Fruit fly (Drosophila melanogaster) whole organism, prepupa: ENCODE results near the gene CG33110.

Experiments
- Blimp-1 ChIP-seq: fragments of 200-800 bp; sonication (Bioruptor generic); optimal IDR thresholded peaks from 3 replicates; lab custom pipeline; 2017; ENCODE audit warnings: missing biosample characterization, missing genetic modification characterization, mild to moderate bottlenecking, moderate library complexity, missing genetic modification reagents
- CG11294 ChIP-seq: fragments of 200-800 bp; sonication (Bioruptor generic); IDR thresholded peaks from 2 replicates; pipeline ENCODE4 v1.3.6; 2022; ENCODE audit warnings: missing biosample characterization, missing genetic modification characterization
- CG11762 ChIP-seq: fragments of 200-800 bp; sonication (Bioruptor generic); optimal IDR thresholded peaks from 3 replicates; lab custom pipeline; 2016; ENCODE audit warnings: missing biosample characterization, missing genetic modification characterization; ENCODE audit not compliant: insufficient read depth
- CG15336 ChIP-seq: fragments of 200-800 bp; sonication (Bioruptor generic); IDR thresholded peaks from 2 replicates; pipeline ENCODE4 v1.3.6; 2022; ENCODE audit warnings: missing biosample characterization, missing genetic modification characterization
- CG16779 ChIP-seq: fragments of 200-800 bp; sonication (Bioruptor generic); optimal IDR thresholded peaks from 3 replicates; lab custom pipeline; 2017; ENCODE audit warnings: missing biosample characterization, mild to moderate bottlenecking, missing genetic modification characterization
- CG3032 ChIP-seq: fragments of 200-800 bp; optimal IDR thresholded peaks from 2 replicates; lab custom pipeline; 2019; ENCODE audit warnings: missing biosample characterization, mild to moderate bottlenecking, missing genetic modification characterization, moderate library complexity
- CG32006 ChIP-seq: fragments of 200-800 bp; sonication (Bioruptor generic); optimal IDR thresholded peaks from 3 replicates; lab custom pipeline; 2017; ENCODE audit warnings: missing biosample characterization, mild to moderate bottlenecking, missing genetic modification characterization
- CG34406 ChIP-seq: fragments of 200-800 bp; sonication (Bioruptor generic); optimal IDR thresholded peaks from 3 replicates; lab custom pipeline; 2016; ENCODE audit warnings: missing biosample characterization, missing genetic modification characterization
- CG4318 ChIP-seq: fragments of 200-800 bp; sonication (Bioruptor generic); optimal IDR thresholded peaks from 3 replicates; lab custom pipeline; 2017; ENCODE audit warnings: missing biosample characterization, mild to moderate bottlenecking, missing genetic modification characterization
- CG6163 ChIP-seq: fragments of 200-800 bp; sonication (Bioruptor generic); IDR thresholded peaks from 3 replicates; pipeline ENCODE4 v1.3.6; 2022; ENCODE audit warnings: missing biosample characterization, missing genetic modification characterization
- CG6792 ChIP-seq: fragments of 200-800 bp; sonication (Bioruptor generic); optimal IDR thresholded peaks from 3 replicates; lab custom pipeline; 2016; ENCODE audit warnings: missing biosample characterization, missing genetic modification characterization
- CG6808 ChIP-seq: fragments of 200-800 bp; sonication (Bioruptor generic); optimal IDR thresholded peaks from 3 replicates; lab custom pipeline; 2017; ENCODE audit warnings: missing biosample characterization, missing genetic modification characterization, mild to moderate bottlenecking, moderate library complexity, missing genetic modification reagents
- CG7368 ChIP-seq: fragments of 200-800 bp; sonication (Bioruptor generic); optimal IDR thresholded peaks from 3 replicates; lab custom pipeline; 2016; ENCODE audit warnings: missing biosample characterization, missing genetic modification characterization
- CG8119 ChIP-seq: fragments of 200-800 bp; sonication (Bioruptor generic); IDR thresholded peaks from 3 replicates; pipeline ENCODE4 v1.3.6; 2022; ENCODE audit warnings: missing biosample characterization, missing genetic modification characterization
- CG8319 ChIP-seq: fragments of 200-800 bp; sonication (Bioruptor generic); optimal IDR thresholded peaks from 3 replicates; lab custom pipeline; 2016; ENCODE audit warnings: missing biosample characterization, missing genetic modification characterization
- CG9139 ChIP-seq: fragments of 200-800 bp; sonication (Bioruptor generic); optimal IDR thresholded peaks from 3 replicates; lab custom pipeline; 2017; ENCODE audit warnings: missing biosample characterization, mild to moderate bottlenecking, missing genetic modification characterization
- Eip75B ChIP-seq: fragments of 200-800 bp; sonication (Bioruptor generic); optimal IDR thresholded peaks from 3 replicates; lab custom pipeline; 2016; ENCODE audit warnings: missing biosample characterization, missing genetic modification characterization
- Eip78C ChIP-seq: fragments of 200-800 bp; sonication (Bioruptor generic); peaks from one replicate; lab custom pipeline; 2016; ENCODE audit warnings: missing biosample characterization, missing genetic modification characterization
- Eip93F ChIP-seq: fragments of 200-800 bp; sonication (Bioruptor generic); optimal IDR thresholded peaks from 2 replicates; lab custom pipeline; 2016; ENCODE audit warnings: missing biosample characterization, mild to moderate bottlenecking, missing genetic modification characterization
- Ets21C ChIP-seq: fragments of 200-800 bp; sonication (Bioruptor generic); optimal IDR thresholded peaks from 3 replicates; lab custom pipeline; 2016; ENCODE audit warnings: missing biosample characterization, missing genetic modification characterization
- Ets96B ChIP-seq: fragments of 200-800 bp; optimal IDR thresholded peaks from 2 replicates; lab custom pipeline; 2019; ENCODE audit warnings: missing biosample characterization, mild to moderate bottlenecking, missing genetic modification characterization, moderate library complexity
- Hr38 ChIP-seq: sonication (Bioruptor generic); optimal IDR thresholded peaks from 2 replicates; lab custom pipeline; 2016; ENCODE audit warnings: missing biosample characterization, missing genetic modification characterization
- Hr39 ChIP-seq: fragments of 200-800 bp; sonication (Bioruptor generic); optimal IDR thresholded peaks from 2 replicates; lab custom pipeline; 2016; ENCODE audit warnings: missing biosample characterization, missing genetic modification characterization
- Hr4 ChIP-seq: fragments of 200-800 bp; sonication (Bioruptor generic); optimal IDR thresholded peaks from 3 replicates; lab custom pipeline; 2016; ENCODE audit warnings: missing biosample characterization, missing genetic modification characterization
- Smox ChIP-seq: fragments of 200-800 bp; sonication (Bioruptor generic); optimal IDR thresholded peaks from 3 replicates; lab custom pipeline; 2016; ENCODE audit warnings: missing biosample characterization, missing genetic modification characterization
- Sox102F ChIP-seq: fragments of 200-800 bp; sonication (Bioruptor generic); optimal IDR thresholded peaks from 2 replicates; lab custom pipeline; 2016; ENCODE audit warnings: missing biosample characterization, mild to moderate bottlenecking, missing genetic modification characterization
- Sox14 ChIP-seq: fragments of 200-800 bp; sonication (Bioruptor generic); optimal IDR thresholded peaks from 3 replicates; lab custom pipeline; 2016; ENCODE audit warnings: missing biosample characterization, missing genetic modification characterization
- acj6 ChIP-seq: fragments of 200-800 bp; sonication (Bioruptor generic); optimal IDR thresholded peaks from 3 replicates; lab custom pipeline; 2016; ENCODE audit warnings: missing biosample characterization, missing genetic modification characterization
- dsx ChIP-seq: fragments of 200-800 bp; optimal IDR thresholded peaks from 3 replicates; lab custom pipeline; 2019; ENCODE audit warnings: missing biosample characterization, mild to moderate bottlenecking, missing genetic modification characterization, moderate library complexity; ENCODE audit not compliant: poor library complexity, severe bottlenecking
- fkh ChIP-seq: fragments of 200-800 bp; sonication (Bioruptor generic); optimal IDR thresholded peaks from 3 replicates; lab custom pipeline; 2017; ENCODE audit warnings: missing biosample characterization, mild to moderate bottlenecking, missing genetic modification characterization, moderate library complexity
- lz ChIP-seq: fragments of 200-800 bp; sonication (Bioruptor generic); optimal IDR thresholded peaks from 3 replicates; lab custom pipeline; 2016; ENCODE audit warnings: missing biosample characterization, missing genetic modification characterization
- net ChIP-seq: fragments of 200-800 bp; sonication (Bioruptor generic); optimal IDR thresholded peaks from 3 replicates; lab custom pipeline; 2016; ENCODE audit warnings: missing biosample characterization, missing genetic modification characterization
- salr ChIP-seq, 2 experiments: fragments of 200-800 bp; sonication (Bioruptor generic); optimal IDR thresholded peaks; 3 replicates each; lab custom pipeline; 2016 to 2018; ENCODE audit warnings: missing biosample characterization in 2 of 2, missing genetic modification characterization in 2 of 2, mild to moderate bottlenecking in 1 of 2
- spab ChIP-seq: fragments of 200-800 bp; sonication (Bioruptor generic); optimal IDR thresholded peaks from 2 replicates; lab custom pipeline; 2017; ENCODE audit warnings: missing biosample characterization, mild to moderate bottlenecking, missing genetic modification characterization, missing genetic modification reagents
- ss ChIP-seq, 2 experiments: fragments of 200-800 bp; sonication (Bioruptor generic); optimal IDR thresholded peaks; 2 replicates in 1 of 2; 3 replicates in 1 of 2; lab custom pipeline; 2017 to 2018; ENCODE audit warnings: mild to moderate bottlenecking in 2 of 2, missing biosample characterization in 2 of 2, missing genetic modification characterization in 2 of 2, moderate library complexity in 1 of 2
- svp ChIP-seq: fragments of 200-800 bp; sonication (Bioruptor generic); peaks from one replicate; lab custom pipeline; 2016; ENCODE audit warnings: missing biosample characterization, missing genetic modification characterization
- topi ChIP-seq: fragments of 200-800 bp; sonication (Bioruptor generic); optimal IDR thresholded peaks from 3 replicates; lab custom pipeline; 2016; ENCODE audit warnings: missing biosample characterization, missing genetic modification characterization
- vri ChIP-seq: fragments of 200-800 bp; sonication (Bioruptor generic); optimal IDR thresholded peaks from 3 replicates; lab custom pipeline; 2016; ENCODE audit warnings: missing biosample characterization, mild to moderate bottlenecking, missing genetic modification characterization

Gene CG33110

DNA sequence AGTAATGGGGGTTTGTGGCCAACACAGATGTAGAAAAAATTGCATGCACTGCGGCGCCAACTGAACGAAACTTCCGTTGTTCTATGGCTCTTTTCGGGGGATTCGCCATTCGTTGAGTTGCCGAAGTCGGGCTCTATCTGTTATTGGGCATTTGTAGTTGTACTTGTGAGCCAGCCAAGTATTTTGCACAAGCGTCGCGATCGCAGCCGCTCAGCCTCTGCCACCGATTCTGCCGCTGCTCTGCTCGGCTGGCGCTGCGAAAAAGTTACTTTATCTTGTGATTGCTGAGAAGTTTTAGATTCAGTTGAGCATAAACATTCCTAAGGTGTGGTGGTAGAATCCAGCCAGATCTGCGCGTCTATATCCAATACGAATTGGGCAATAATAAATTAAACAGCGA is at the start of gene CG33110:
CG33110 (plus strand) TSS at position 301 of the 400 bp plus-strand sequence.
- TF ChIP-seq CG9139 (GFP tag; lab: Kevin White, UChicago) (no peak), Hr38 (GFP tag; lab: Kevin White, UChicago) (no peak), Smox (GFP tag; lab: Kevin White, UChicago) (no peak), CG8319 (GFP tag; lab: Kevin White, UChicago) (no peak), spab (GFP tag; lab: Kevin White, UChicago) (no peak)

dm6 chr3R:22520481-22520880 is 49.5 kb upstream of the CG33110 start:
- no peak for TF ChIP-seq CG3032
- no peak for TF ChIP-seq Eip93F (GFP tag; lab: Kevin White, UChicago)
- no peak for TF ChIP-seq CG8119
- no peak for TF ChIP-seq CG11762 (GFP tag; lab: Kevin White, UChicago)
- no peak for TF ChIP-seq net (GFP tag; lab: Kevin White, UChicago)
- no peak for TF ChIP-seq fkh (GFP tag; lab: Kevin White, UChicago)
- no peak for TF ChIP-seq CG4318 (GFP tag; lab: Kevin White, UChicago)
- no peak for TF ChIP-seq lz
- TF ChIP-seq Ets96B (tag; lab: Kevin White, UChicago): no peak
- no peak for TF ChIP-seq acj6
- no peak for TF ChIP-seq Eip78C (GFP tag; lab: Kevin White, UChicago)
- no peak for TF ChIP-seq CG7368
- no peak for TF ChIP-seq CG6163 (GFP tag; lab: Robert Waterston, UW)
- no peak for TF ChIP-seq CG6792 (GFP tag; lab: Kevin White, UChicago)
- TF ChIP-seq ss (GFP tag; optimal IDR thresholded peaks at IDR 0.05; lab: Kevin White, UChicago): no peak
- no peak for TF ChIP-seq salr (GFP tag; optimal IDR thresholded peaks at IDR 0.05; lab: Kevin White, UChicago)
- no peak for TF ChIP-seq CG16779 (tag; lab: Kevin White, UChicago)
- TF ChIP-seq CG34406: no peak

- TF ChIP-seq CG34406 (no peak), Ets21C (GFP tag; lab: Kevin White, UChicago) (no peak), Eip78C (GFP tag; lab: Kevin White, UChicago) (no peak), CG9139 (GFP tag; lab: Kevin White, UChicago) (no peak), CG8319 (GFP tag; lab: Kevin White, UChicago) (no peak), CG11294 (no peak), topi (GFP tag; lab: Kevin White, UChicago) (no peak), CG11762 (GFP tag; lab: Kevin White, UChicago) (no peak), Hr4 (GFP tag; lab: Kevin White, UChicago) (no peak), vri (no peak), CG6808 (no peak), CG7368 (no peak), Sox102F (GFP tag; lab: Kevin White, UChicago) (no peak), Eip93F (GFP tag; lab: Kevin White, UChicago) (no peak), Sox14 (no peak), CG32006 (GFP tag; lab: Kevin White, UChicago) (no peak), Eip75B (GFP tag; lab: Kevin White, UChicago) (no peak), dsx (GFP tag; lab: Kevin White, UChicago) (no peak)
These were observed 47.9 kb upstream of the CG33110 start for dm6 chr3R:22522042-22522441.

dm6 chr3R:22522859-22523258 is 47.1 kb upstream of the CG33110 start:
- peak; percentile 20 for TF ChIP-seq Blimp-1
- TF ChIP-seq ss (GFP tag; optimal IDR thresholded peaks at IDR 0.05; lab: Kevin White, UChicago): no peak
- TF ChIP-seq Eip75B (GFP tag; lab: Kevin White, UChicago): no peak
- peak; percentile 10 for TF ChIP-seq Eip93F (GFP tag; lab: Kevin White, UChicago)
- peak; percentile 0 for TF ChIP-seq vri
- no peak for TF ChIP-seq Hr39
- peak; percentile 97 for TF ChIP-seq svp (GFP tag; lab: Kevin White, UChicago)
- no peak for TF ChIP-seq CG15336 (GFP tag; lab: Robert Waterston, UW)
